Worm (Caenorhabditis elegans): ENCODE measurements around the gene F08D12.12.

F08D12.12 gene

DNA sequence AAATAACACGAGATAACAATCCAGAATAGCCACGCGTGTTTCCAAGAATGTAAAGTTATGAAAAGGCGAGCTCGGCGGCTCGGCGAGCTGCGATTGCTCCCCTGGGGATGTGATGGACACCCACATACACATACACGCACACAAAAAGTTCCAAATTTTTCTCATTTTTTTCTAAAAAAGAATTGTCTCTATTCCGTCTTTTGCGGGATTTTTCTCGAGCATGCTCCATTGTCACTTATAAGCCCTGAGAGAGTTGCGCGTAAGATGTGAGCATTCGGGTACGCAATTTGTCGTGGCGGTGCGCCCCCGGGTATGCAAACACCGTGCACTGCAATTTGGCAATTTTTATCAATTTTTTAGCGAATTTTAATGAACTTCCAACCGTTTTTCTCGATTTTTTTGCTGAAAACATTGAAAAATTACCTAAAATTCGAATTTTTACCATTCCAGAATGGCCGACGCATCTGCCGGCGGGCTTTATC lies at the start of gene F08D12.12, which contains the start of gene srpa-72:
Gene F08D12.12, minus strand, starts transcription at position 51 of the 482 bp plus-strand sequence.
Gene srpa-72, plus strand, starts transcription at position 451 of the 482 bp plus-strand sequence.
- TF ChIP-seq dao-5 (tag; optimal IDR thresholded peaks at IDR 0.05) (no peak), W03F9.2 (tag; optimal IDR thresholded peaks at IDR 0.05) (no peak), him-1 (tag; optimal IDR thresholded peaks at IDR 0.05) (no peak)

DNA sequence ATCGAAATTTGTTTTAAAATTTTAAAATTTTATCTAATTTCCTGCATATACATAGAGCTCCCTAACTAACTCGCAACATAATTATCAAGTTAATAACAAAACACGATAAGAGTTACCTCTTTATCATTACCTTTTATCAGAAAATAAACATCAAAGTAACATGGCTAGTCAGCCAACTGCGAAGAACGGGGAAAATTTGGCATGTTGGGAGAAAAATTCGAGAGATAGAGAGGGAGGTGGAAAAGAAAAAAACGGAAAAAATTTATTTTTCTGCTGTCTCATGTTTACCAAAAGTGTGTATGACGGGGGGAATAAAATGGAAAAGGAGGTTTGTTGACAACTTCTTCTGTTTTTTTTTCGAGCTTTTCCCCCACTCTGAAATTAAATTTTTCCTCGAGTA lies 47.2 kb upstream of the F08D12.12 start:
- TF ChIP-seq W03F9.2 (tag; optimal IDR thresholded peaks at IDR 0.05) (no peak), him-1 (tag; optimal IDR thresholded peaks at IDR 0.05) (no peak), dao-5 (tag; optimal IDR thresholded peaks at IDR 0.05) (no peak)

DNA sequence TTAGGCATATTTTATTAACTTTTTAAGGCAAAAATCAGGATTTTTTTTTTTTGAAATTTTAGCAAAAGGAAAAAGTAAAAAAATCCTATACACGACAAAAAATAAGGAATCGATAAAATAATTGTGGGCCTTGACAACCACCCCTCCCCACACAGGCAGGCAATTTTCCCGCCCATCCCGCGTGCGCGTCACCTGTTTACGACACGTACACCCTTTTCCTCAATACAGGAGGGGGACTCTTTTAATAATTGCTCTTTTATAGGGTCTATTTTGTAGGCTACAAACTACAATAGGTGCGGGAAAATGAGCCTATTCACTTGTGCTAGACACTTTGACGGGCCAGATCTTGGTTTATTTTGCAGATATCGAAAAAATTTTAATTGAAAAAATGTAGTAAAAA lies 45.7 kb upstream of the F08D12.12 start:
- TF ChIP-seq dao-5 (tag; optimal IDR thresholded peaks at IDR 0.05) (no peak), W03F9.2 (tag; optimal IDR thresholded peaks at IDR 0.05) (no peak), him-1 (tag; optimal IDR thresholded peaks at IDR 0.05) (no peak)

DNA sequence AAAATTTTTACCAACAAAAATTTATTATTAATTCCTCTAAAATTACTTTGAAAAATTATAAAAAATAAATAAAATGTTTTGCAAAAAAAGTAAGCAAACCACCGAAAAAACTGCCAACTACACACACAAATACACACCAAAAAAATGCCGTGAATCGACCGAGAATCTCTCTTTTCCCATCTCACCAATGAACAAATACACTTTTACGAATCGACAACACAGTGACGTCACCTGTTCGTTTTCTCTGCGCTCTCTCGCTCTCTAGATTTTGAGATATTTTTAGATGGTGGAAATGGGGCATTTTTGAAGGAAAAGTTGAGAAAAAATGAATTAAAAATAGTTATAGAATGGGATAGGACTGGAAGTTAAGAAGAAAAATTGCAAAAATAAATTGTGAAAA lies 45.2 kb upstream of the F08D12.12 start:
- TF ChIP-seq dao-5 (tag; optimal IDR thresholded peaks at IDR 0.05) = no peak
- TF ChIP-seq W03F9.2 (tag; optimal IDR thresholded peaks at IDR 0.05) = no peak
- no peak for TF ChIP-seq him-1 (tag; optimal IDR thresholded peaks at IDR 0.05)

DNA sequence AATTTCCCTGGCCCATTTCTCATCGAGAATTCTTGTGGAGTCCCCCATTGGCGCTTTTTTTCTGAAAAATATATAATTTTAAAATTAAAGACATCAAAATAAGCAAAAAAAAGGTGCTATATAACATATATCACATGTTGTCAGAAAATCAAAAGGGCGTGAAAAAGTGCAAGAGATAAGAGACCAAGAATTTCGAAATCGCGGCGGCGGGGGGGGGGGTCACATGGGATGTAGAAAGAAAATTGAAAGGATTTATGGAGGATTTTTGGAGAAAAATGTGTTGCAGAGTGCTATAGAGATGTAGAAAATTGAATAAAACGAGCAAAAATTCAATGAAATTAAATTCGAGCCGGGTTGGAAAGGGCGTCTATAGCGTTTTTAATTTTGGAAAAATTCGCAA lies 44.3 kb upstream of the F08D12.12 start, which contains the start of gene K12H6.6:
Gene K12H6.6, minus strand, starts transcription at position 61 of the 400 bp plus-strand sequence.
- no peak for TF ChIP-seq him-1 (tag; optimal IDR thresholded peaks at IDR 0.05)
- TF ChIP-seq dao-5 (tag; optimal IDR thresholded peaks at IDR 0.05) = no peak
- no peak for TF ChIP-seq W03F9.2 (tag; optimal IDR thresholded peaks at IDR 0.05)

DNA sequence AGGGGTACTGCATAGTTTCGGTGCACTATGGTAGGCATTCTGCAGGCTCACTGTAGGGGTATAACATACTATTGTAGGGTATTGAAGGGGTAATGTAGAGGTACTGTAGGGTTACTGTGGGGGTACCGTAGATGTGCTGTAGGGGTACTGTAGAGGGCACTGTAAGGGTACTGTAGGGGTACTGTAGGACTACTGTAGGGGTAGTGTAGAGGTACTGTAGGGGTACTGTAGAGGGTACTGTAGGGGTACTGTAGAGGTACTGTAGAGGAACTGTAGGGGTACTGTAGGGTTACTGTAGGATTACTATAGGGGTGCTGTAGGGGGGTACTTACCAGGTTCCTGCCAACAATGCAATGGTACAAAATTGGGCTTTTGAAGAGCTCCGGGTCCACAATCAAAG lies 43.3 kb upstream of the F08D12.12 start:
- TF ChIP-seq W03F9.2 (tag; optimal IDR thresholded peaks at IDR 0.05) (no peak), him-1 (tag; optimal IDR thresholded peaks at IDR 0.05) (no peak), dao-5 (tag; optimal IDR thresholded peaks at IDR 0.05) (no peak)

DNA sequence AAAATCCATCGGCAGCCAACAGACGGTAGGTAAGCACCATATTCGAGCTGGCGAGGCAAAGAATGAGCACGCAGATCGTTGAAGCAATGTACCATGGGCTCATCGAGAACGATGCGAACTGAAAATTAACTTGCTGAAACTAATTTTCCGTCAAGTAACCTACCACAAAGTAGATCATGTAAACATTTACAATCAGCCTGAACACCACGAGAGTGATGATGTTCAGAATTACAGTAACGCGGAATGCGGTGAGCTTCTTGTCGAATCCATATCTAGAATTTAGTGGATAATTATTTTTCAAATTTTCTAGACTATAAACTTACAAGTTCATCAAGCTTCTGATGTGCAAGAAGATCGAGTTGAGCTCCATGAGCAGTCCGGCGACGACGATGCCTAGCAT lies 42.6 kb upstream of the F08D12.12 start:
- TF ChIP-seq him-1 (tag; optimal IDR thresholded peaks at IDR 0.05) = no peak
- TF ChIP-seq W03F9.2 (tag; optimal IDR thresholded peaks at IDR 0.05) = no peak
- no peak for TF ChIP-seq dao-5 (tag; optimal IDR thresholded peaks at IDR 0.05)

DNA sequence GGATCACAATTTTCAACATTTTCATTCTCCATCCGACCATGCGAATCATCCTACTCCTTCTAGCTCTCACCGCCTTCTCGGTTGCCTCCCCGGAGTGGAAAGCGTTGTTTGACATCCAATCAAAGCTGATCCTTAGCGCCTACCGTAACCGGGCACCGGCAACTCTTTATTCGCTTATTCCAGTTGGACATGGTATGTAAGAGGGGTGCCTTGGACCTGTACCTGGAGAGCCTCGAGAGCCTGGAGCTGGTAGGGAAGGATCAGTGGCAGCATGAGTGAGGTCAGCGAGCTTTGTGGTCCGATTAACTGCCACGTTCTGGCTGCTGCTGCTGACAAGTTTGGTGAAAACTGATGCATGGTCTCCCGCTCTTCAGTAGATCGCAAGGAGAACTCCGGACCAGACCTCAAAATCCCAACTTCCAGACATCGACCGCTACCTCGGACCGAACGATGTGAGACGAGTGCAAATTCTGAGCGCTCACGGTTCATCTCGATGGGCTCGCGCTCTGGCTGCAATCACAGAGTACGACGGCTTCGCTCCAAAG lies 41.0 kb upstream of the F08D12.12 start, which contains the start of gene K12H6.8:
Gene K12H6.8, plus strand, starts transcription at position 38 of the 545 bp plus-strand sequence.
- no peak for TF ChIP-seq W03F9.2 (tag; optimal IDR thresholded peaks at IDR 0.05)
- no peak for TF ChIP-seq dao-5 (tag; optimal IDR thresholded peaks at IDR 0.05)
- TF ChIP-seq him-1 (tag; optimal IDR thresholded peaks at IDR 0.05) = no peak

DNA sequence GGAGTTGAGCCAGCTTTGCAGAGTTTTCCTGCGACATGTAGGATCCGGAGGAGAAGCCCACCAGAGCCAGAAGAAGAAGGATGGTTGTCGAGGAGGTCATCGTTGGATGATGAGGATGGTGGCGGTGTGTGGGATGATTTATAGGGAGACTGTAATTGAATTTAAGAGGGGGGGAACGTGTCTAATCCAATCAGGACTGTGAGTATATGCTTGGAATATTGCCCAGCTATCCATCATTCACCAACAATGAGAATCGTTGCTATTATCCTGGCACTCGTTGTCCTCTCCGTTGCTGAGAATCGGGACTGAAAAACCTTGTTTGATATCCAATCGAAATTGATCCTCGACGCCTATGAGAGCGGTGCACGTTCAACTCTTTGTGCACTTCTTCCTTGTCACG lies 39.2 kb upstream of the F08D12.12 start, which contains the start of gene K12H6.5:
Gene K12H6.5, minus strand, starts transcription at position 101 of the 400 bp plus-strand sequence.
- TF ChIP-seq him-1 (tag; optimal IDR thresholded peaks at IDR 0.05) = no peak
- TF ChIP-seq W03F9.2 (tag; optimal IDR thresholded peaks at IDR 0.05) = no peak
- TF ChIP-seq dao-5 (tag; optimal IDR thresholded peaks at IDR 0.05) = no peak

DNA sequence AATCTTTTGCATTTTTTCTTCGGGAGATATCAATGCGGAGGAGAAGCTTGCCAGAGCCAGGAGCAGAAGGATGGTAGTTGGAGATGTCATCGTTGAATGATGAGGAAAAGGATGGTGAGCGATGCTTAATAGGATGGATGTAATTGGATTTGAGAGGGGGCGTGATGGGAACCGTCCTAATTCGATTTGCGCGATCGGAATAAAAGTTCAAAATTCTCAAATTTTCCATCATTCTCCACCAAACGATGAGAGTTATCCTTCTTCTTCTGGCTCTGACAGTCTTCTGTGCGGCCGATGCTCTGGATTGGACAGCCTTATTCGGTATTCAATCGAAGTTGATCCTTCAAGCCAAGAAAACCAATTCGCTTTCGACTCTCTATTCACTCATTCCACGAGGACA lies 37.3 kb upstream of the F08D12.12 start, which contains the start of the genes K12H6.4 and K12H6.9:
Gene K12H6.4, minus strand, starts transcription at position 101 of the 400 bp plus-strand sequence.
Gene K12H6.9, plus strand, starts transcription at position 236 of the 400 bp plus-strand sequence.
- TF ChIP-seq dao-5 (tag; optimal IDR thresholded peaks at IDR 0.05) (no peak), W03F9.2 (tag; optimal IDR thresholded peaks at IDR 0.05) (no peak), him-1 (tag; optimal IDR thresholded peaks at IDR 0.05) (no peak)

DNA sequence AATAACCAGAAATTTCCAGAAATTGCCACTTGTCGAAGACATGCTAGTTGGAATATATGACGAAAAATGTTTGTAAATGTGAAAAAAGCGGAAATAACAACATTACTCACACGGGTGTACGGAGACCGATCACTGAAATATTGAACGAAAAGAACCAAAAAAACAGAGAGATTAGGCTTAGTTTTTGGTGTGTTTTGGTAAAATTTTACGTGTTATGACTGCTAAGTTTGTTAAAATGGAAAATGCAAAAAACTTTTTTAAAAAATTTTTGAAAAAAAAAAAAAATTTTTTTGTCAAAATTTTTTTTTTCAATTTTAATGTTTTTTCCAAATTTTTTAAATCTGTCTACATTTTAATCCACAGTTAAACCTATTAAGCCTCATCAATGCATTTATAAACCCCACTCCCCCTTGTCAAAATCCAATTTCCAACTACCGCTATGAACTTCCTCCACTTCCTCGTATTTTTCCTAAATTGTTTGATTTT lies 35.6 kb upstream of the F08D12.12 start, which contains the start of the genes fut-4 and K12H6.10:
Gene fut-4, minus strand, starts transcription at position 101 of the 486 bp plus-strand sequence.
Gene K12H6.10, plus strand, starts transcription at position 436 of the 486 bp plus-strand sequence.
- TF ChIP-seq W03F9.2 (tag; optimal IDR thresholded peaks at IDR 0.05) (no peak), dao-5 (tag; optimal IDR thresholded peaks at IDR 0.05) (no peak), him-1 (tag; optimal IDR thresholded peaks at IDR 0.05) (no peak)

DNA sequence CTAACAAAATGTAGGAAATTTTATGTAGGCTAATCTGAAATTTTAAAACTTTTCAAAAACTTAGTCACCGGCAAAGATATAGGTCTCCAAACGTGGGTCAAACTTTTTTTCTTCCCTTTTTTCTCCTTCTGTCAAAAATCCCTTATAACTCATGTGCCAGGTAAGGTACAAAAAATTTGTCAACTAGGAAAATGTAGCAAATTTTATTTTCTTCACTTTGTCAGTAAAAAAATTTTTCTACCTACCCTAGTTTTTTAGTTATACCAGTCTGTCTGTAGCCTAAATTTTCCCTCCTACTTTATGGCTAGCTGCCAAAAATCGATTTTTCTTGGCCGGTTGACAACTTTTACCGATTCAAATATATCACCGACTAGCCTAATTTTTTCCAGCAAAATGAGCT lies 29.8 kb upstream of the F08D12.12 start, which contains the start of gene set-13:
Gene set-13, plus strand, starts transcription at position 301 of the 400 bp plus-strand sequence.
- TF ChIP-seq W03F9.2 (tag; optimal IDR thresholded peaks at IDR 0.05) (no peak), him-1 (tag; optimal IDR thresholded peaks at IDR 0.05) (no peak), dao-5 (tag; optimal IDR thresholded peaks at IDR 0.05) (no peak)

DNA sequence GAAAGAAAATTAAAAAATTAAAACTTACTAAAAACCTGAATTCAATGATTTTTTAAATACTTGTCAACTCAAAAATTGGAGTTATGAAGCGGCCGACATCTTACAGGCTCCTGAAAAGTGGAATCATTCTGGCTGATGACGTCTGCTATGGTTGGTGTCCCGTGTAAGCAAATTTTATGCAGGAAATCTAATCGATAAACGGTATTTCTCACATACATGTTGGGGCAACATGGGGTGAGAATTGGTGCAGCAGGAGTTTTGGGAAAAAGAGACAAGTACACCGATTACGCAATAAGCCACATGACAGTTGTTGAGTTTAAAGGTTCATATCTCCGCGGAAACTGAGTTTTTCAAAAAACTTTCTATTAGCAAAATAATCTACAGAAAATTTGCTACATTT lies 28.6 kb upstream of the F08D12.12 start, which contains the start of gene K12H6.2:
Gene K12H6.2, minus strand, starts transcription at position 101 of the 400 bp plus-strand sequence.
- no peak for TF ChIP-seq dao-5 (tag; optimal IDR thresholded peaks at IDR 0.05)
- no peak for TF ChIP-seq W03F9.2 (tag; optimal IDR thresholded peaks at IDR 0.05)
- TF ChIP-seq him-1 (tag; optimal IDR thresholded peaks at IDR 0.05) = no peak

DNA sequence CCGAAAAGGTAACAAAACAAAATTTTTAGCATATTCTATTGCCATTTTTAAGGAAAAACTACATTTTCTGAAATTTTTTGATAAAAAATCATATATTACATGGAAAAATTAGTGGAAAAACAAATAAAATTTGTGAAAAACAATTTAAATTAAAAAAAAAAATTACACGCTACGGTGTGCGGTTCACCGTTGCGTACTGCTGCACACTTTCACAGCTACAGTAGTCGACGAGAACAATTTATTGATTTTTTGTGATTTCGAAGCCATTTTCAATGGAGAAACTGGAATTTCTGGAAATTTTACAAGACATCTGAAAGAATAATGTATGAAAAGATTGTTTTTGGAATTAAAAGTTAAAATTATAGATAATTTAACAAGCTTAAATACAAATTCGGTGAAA lies 28.1 kb upstream of the F08D12.12 start:
- TF ChIP-seq him-1 (tag; optimal IDR thresholded peaks at IDR 0.05) (no peak), W03F9.2 (tag; optimal IDR thresholded peaks at IDR 0.05) (no peak), dao-5 (tag; optimal IDR thresholded peaks at IDR 0.05) (no peak)
